Worm (Caenorhabditis elegans) whole organism, mixed stage, embryonic: Measurements from ENCODE around the gene H06I04.6.

Source experiments
- bed-3 ChIP-seq: fragments of 200-800 bp; sonication (Bioruptor generic); optimal IDR thresholded peaks from 3 replicates; lab custom pipeline; 2018; ENCODE audit warnings: mild to moderate bottlenecking, missing genetic modification characterization, moderate library complexity, missing compliant biosample characterization
- ceh-83 ChIP-seq: fragments of 200-800 bp; sonication (Bioruptor generic); optimal IDR thresholded peaks from 2 replicates; lab custom pipeline; 2018; ENCODE audit warnings: mild to moderate bottlenecking, missing genetic modification characterization, missing compliant biosample characterization
- ces-1 ChIP-seq: fragments of 150-350 bp; optimal IDR thresholded peaks from 2 replicates; lab custom pipeline; 2014; ENCODE audit warnings: missing biosample characterization, missing genetic modification reagents, missing genetic modification characterization
- elt-1 ChIP-seq: sonication (generic microtip); optimal IDR thresholded peaks from 2 replicates; lab custom pipeline; 2017; ENCODE audit warnings: missing genetic modification characterization, mild to moderate bottlenecking, missing compliant biosample characterization, antibody characterized with exemption, moderate library complexity, borderline replicate concordance; ENCODE audit not compliant: insufficient read depth
- lin-32 ChIP-seq: fragments of 200-800 bp; sonication (Bioruptor generic); optimal IDR thresholded peaks from 2 replicates; lab custom pipeline; 2018; ENCODE audit warnings: mild to moderate bottlenecking, missing genetic modification characterization, missing compliant biosample characterization
- mep-1 ChIP-seq: fragments of 150-350 bp; optimal IDR thresholded peaks from 2 replicates; lab custom pipeline; 2017; ENCODE audit warnings: missing biosample characterization, missing genetic modification reagents, missing genetic modification characterization, inconsistent platforms
- mls-2 ChIP-seq: sonication (generic microtip); optimal IDR thresholded peaks from 2 replicates; lab custom pipeline; 2016; ENCODE audit warnings: mild to moderate bottlenecking, missing genetic modification characterization, moderate library complexity, missing compliant biosample characterization
- nhr-12 ChIP-seq: fragments of 150-350 bp; optimal IDR thresholded peaks from 2 replicates; lab custom pipeline; 2014; ENCODE audit warnings: missing biosample characterization, missing genetic modification characterization
- nhr-28 ChIP-seq: fragments of 150-350 bp; optimal IDR thresholded peaks from 2 replicates; lab custom pipeline; 2014; ENCODE audit warnings: missing biosample characterization, missing genetic modification characterization
- nhr-76 ChIP-seq: sonication (generic microtip); optimal IDR thresholded peaks from 2 replicates; lab custom pipeline; 2017; ENCODE audit warnings: missing biosample characterization, missing genetic modification characterization
- pha-4 ChIP-seq: fragments of 150-350 bp; optimal IDR thresholded peaks from 2 replicates; lab custom pipeline; 2018; ENCODE audit warnings: missing biosample characterization, missing genetic modification reagents, missing genetic modification characterization
- snpc-4 ChIP-seq: fragments of 150-350 bp; optimal IDR thresholded peaks from 2 replicates; lab custom pipeline; 2014; ENCODE audit warnings: missing biosample characterization, missing genetic modification characterization
- sptf-1 ChIP-seq: sonication (generic microtip); optimal IDR thresholded peaks from 2 replicates; lab custom pipeline; 2017; ENCODE audit warnings: mild to moderate bottlenecking, missing genetic modification characterization, moderate library complexity, missing compliant biosample characterization
- zip-8 ChIP-seq: fragments of 150-350 bp; optimal IDR thresholded peaks from 2 replicates; lab custom pipeline; 2014; ENCODE audit warnings: missing biosample characterization, missing genetic modification characterization

DNA sequence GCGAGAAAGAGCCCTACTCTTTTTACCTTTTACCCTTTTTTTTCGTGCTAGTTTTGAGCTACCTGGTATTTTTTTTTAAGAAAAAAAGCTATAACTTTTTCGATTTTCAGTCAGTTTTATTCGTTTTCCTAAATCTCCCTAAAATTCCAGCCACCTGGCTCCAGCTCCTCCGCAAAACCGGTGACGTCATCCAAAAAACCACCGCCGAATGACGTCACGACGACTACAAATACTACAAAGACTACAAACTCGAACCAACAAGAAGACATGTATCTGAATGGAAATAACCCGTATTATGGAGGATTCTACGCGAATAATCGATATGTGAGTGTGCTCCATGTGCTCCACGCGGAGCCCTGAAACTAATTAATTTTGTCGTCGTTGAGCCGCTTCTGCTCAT lies 30.6 kb upstream of the H06I04.6 start:
- no peak for TF ChIP-seq pha-4 (tag; lab: Kevin White, UChicago)
- no peak for TF ChIP-seq ceh-83 (GFP tag; lab: Kevin White, UChicago)
- TF ChIP-seq lin-32 (GFP tag; lab: Kevin White, UChicago) = no peak
- no peak for TF ChIP-seq snpc-4
- no peak for TF ChIP-seq mep-1 (tag; lab: Kevin White, UChicago)
- TF ChIP-seq sptf-1 = no peak
- no peak for TF ChIP-seq bed-3 (GFP tag; lab: Kevin White, UChicago)
- no peak for TF ChIP-seq nhr-76
- TF ChIP-seq nhr-12 (tag; lab: Kevin White, UChicago) = no peak
- no peak for TF ChIP-seq nhr-28 (tag; lab: Kevin White, UChicago)
- no peak for TF ChIP-seq mls-2 (tag; lab: Kevin White, UChicago)
- no peak for TF ChIP-seq ces-1
- TF ChIP-seq elt-1 (tag; lab: Kevin White, UChicago) = no peak
- TF ChIP-seq zip-8 (tag; lab: Kevin White, UChicago) = peak; percentile 90
